Worm (Caenorhabditis elegans) whole organism, L3 larva: ENCODE measurements around the gene srbc-23.

Source experiments
- ceh-16 ChIP-seq: sonication (generic microtip); optimal IDR thresholded peaks from 2 replicates; lab custom pipeline; 2017; ENCODE audit warnings: missing biosample characterization, missing genetic modification characterization
- lin-39 ChIP-seq: fragments of 150-350 bp; optimal IDR thresholded peaks from 2 replicates; lab custom pipeline; 2018; ENCODE audit warnings: missing biosample characterization, missing genetic modification reagents, missing genetic modification characterization
- mdl-1 ChIP-seq: fragments of 150-350 bp; optimal IDR thresholded peaks from 2 replicates; lab custom pipeline; 2014; ENCODE audit warnings: missing biosample characterization, missing genetic modification characterization

ce11 chrV:2139918-2140317 is 13.5 kb upstream of the srbc-23 start, which contains the start of gene F22F7.7:
- TF ChIP-seq ceh-16 (tag; lab: Kevin White, UChicago) (no peak), lin-39 (tag; lab: Kevin White, UChicago) (no peak), mdl-1 (tag; lab: Kevin White, UChicago) (no peak)
